Worm (Caenorhabditis elegans): ENCODE results near the gene F10E9.2.

- no peak for TF ChIP-seq gei-17 (GFP tag; optimal IDR thresholded peaks at IDR 0.05)
- TF ChIP-seq Y53G8AR.9 (GFP tag; conservative IDR thresholded peaks at IDR 0.05), result no peak
- TF ChIP-seq dpl-1 (GFP tag; optimal IDR thresholded peaks at IDR 0.05), result no peak
- no peak for TF ChIP-seq hrde-1 (tag; optimal IDR thresholded peaks at IDR 0.05; ENCODE audit: borderline replicate concordance)
- no peak for TF ChIP-seq attf-5 (GFP tag; optimal IDR thresholded peaks at IDR 0.05)
- no peak for TF ChIP-seq F49E8.2 (tag; optimal IDR thresholded peaks at IDR 0.05; ENCODE audit: insufficient read depth)
- TF ChIP-seq ama-1 (optimal IDR thresholded peaks at IDR 0.05), result no peak
- TF ChIP-seq ama-1 (GFP tag; optimal IDR thresholded peaks at IDR 0.05), result no peak
- no peak for TF ChIP-seq atf-7 (tag; optimal IDR thresholded peaks at IDR 0.05)
- no peak for TF ChIP-seq attf-3 (GFP tag; conservative IDR thresholded peaks at IDR 0.05)
- no peak for TF ChIP-seq lsy-27 (tag; optimal IDR thresholded peaks at IDR 0.05; ENCODE audit: borderline replicate concordance, insufficient read depth)
Measured at ce11 chrIII:8324412-8324811, 11.9 kb downstream of the F10E9.2 start, which contains the start of gene F10E9.12.
